Fruit fly (Drosophila melanogaster): Measurements from ENCODE around the gene CG6999.

The CG6999 gene

DNA sequence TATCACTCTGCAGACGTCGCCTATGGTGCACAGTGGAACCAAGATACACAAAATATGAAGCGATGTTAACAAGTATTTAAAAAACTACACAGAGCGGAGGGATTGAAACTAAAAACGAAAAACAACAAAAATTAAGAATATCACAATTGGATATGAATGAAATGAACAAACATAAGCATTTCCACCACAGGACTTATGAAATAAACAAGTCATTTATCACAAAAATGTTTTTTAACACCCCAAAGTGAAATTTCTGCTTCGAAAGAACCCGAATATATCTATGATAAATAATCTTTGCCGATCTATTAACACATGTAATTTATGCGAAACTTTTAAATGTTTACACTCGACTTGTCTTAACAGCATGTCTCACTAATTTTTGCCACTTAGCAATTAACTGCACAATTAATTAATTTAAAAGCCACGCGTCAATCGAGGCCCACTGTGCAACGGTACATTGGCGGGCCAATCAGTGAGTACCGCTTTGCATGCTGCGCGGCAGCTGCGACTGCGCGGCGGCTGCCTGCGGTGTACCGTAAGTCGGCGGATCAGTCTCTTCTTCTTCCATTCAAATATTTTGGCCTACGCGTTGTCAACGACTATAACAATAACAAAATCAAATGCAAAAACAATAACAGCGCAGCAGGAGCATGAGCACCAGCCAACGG lies 46.2 kb upstream of the CG6999 start (continued):
- TF ChIP-seq svp (GFP tag) (peak; percentile 68), CG32006 (GFP tag; optimal IDR thresholded peaks at IDR 0.05) (peak; percentile 82), CG10631 (GFP tag; optimal IDR thresholded peaks at IDR 0.05) (peak; percentile 37), CG6163 (GFP tag; IDR thresholded peaks at IDR 0.05) (no peak; the same call in 1 of the 3 replicates), OdsH (GFP tag; optimal IDR thresholded peaks at IDR 0.05) (peak; percentile 50), esn (GFP tag; optimal IDR thresholded peaks at IDR 0.05) (peak; percentile 56), CG4318 (GFP tag; optimal IDR thresholded peaks at IDR 0.05) (peak; percentile 67), cyc (GFP tag; optimal IDR thresholded peaks at IDR 0.05) (peak; percentile 33), CG8319 (GFP tag; optimal IDR thresholded peaks at IDR 0.05) (no peak)

DNA sequence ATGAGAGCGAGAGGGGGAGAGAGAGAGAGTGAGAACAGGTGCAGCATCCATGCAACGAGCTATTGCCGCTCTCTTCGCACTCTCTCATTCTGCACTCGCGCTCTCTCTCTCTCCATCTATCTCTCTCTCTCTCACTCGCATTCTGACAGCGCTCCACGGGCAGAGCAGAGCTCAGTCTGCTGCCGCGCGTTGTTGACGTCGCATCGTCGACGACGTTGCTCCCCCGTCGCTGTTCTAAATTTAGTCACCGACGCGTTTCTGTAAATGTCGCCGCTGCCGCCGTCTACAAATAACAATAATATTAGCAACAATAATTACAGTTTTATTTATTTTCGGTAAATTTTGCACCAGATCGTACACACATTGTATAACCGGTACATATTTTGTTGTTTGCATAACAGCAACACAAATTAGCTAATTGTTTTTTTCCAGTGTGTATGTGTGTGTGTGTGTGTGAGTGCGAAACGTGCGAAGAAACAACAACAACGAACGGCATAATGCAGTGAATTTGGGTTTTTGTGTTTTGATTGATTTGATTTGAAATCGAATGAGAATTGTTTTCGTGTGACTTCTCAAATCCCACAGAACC lies 45.6 kb upstream of the CG6999 start:
- peak; percentile 59 for TF ChIP-seq Met (GFP tag; optimal IDR thresholded peaks at IDR 0.05)
- no peak for TF ChIP-seq CG11902 (GFP tag; optimal IDR thresholded peaks at IDR 0.05)
- TF ChIP-seq CG3032 (tag; optimal IDR thresholded peaks at IDR 0.05), result no peak
- no peak for TF ChIP-seq Eip93F (GFP tag; optimal IDR thresholded peaks at IDR 0.05)
- TF ChIP-seq CG8319 (GFP tag; optimal IDR thresholded peaks at IDR 0.05), result no peak
- peak; percentile 42 for TF ChIP-seq Smox (GFP tag; optimal IDR thresholded peaks at IDR 0.05)
- TF ChIP-seq CG6808 (GFP tag; optimal IDR thresholded peaks at IDR 0.05), result no peak
- TF ChIP-seq dsx (GFP tag; optimal IDR thresholded peaks at IDR 0.05; ENCODE audit: poor library complexity, severe bottlenecking), result peak; percentile 20
- TF ChIP-seq CG7368 (GFP tag; optimal IDR thresholded peaks at IDR 0.05), result no peak
- TF ChIP-seq CG31627 (GFP tag; optimal IDR thresholded peaks at IDR 0.05), result peak; percentile 20
- no peak for TF ChIP-seq Hr38 (GFP tag; optimal IDR thresholded peaks at IDR 0.05)
- no peak; the same call in 1 of the 2 replicates for TF ChIP-seq Gug (GFP tag; IDR thresholded peaks at IDR 0.05)
- peak; percentile 16 for TF ChIP-seq achi (GFP tag; optimal IDR thresholded peaks at IDR 0.05)
- no peak for TF ChIP-seq CG4318 (GFP tag; optimal IDR thresholded peaks at IDR 0.05)
- TF ChIP-seq CG8632 (GFP tag; optimal IDR thresholded peaks at IDR 0.05), result no peak
- no peak for TF ChIP-seq fd85E (GFP tag; optimal IDR thresholded peaks at IDR 0.05)
- TF ChIP-seq CG10631 (GFP tag; optimal IDR thresholded peaks at IDR 0.05), result peak; percentile 35
- TF ChIP-seq esn (GFP tag; optimal IDR thresholded peaks at IDR 0.05), result peak; percentile 44
- peak; percentile 79 for TF ChIP-seq Eip78C (GFP tag)
- peak; percentile 15 for TF ChIP-seq CG6854 (GFP tag; optimal IDR thresholded peaks at IDR 0.05)
- no peak for TF ChIP-seq CG11294 (GFP tag; IDR thresholded peaks at IDR 0.05)
- no peak for TF ChIP-seq fd59A (GFP tag; optimal IDR thresholded peaks at IDR 0.05)
- no peak for TF ChIP-seq Blimp-1 (GFP tag; optimal IDR thresholded peaks at IDR 0.05)
- TF ChIP-seq spab (GFP tag; optimal IDR thresholded peaks at IDR 0.05), result no peak
- TF ChIP-seq pdm3 (GFP tag; optimal IDR thresholded peaks at IDR 0.05), result peak; percentile 33
- peak; percentile 22 for TF ChIP-seq Hr4 (GFP tag; optimal IDR thresholded peaks at IDR 0.05)
- TF ChIP-seq Hr39 (GFP tag; optimal IDR thresholded peaks at IDR 0.05), result peak; percentile 34
- TF ChIP-seq CG6792 (GFP tag; optimal IDR thresholded peaks at IDR 0.05), result no peak
- no peak for TF ChIP-seq lz (GFP tag; optimal IDR thresholded peaks at IDR 0.05)
- no peak for TF ChIP-seq acj6 (GFP tag; optimal IDR thresholded peaks at IDR 0.05)
- peak; percentile 16 for TF ChIP-seq CG9139 (GFP tag; optimal IDR thresholded peaks at IDR 0.05)
- no peak for TF ChIP-seq CG6276 (GFP tag; optimal IDR thresholded peaks at IDR 0.05)
- TF ChIP-seq vri (GFP tag; optimal IDR thresholded peaks at IDR 0.05), result peak; percentile 75
- no peak for TF ChIP-seq salr (GFP tag; optimal IDR thresholded peaks at IDR 0.05)
- peak; percentile 59 for TF ChIP-seq Eip75B (GFP tag; optimal IDR thresholded peaks at IDR 0.05)
- TF ChIP-seq CG16779 (tag; optimal IDR thresholded peaks at IDR 0.05), result peak; percentile 16
- no peak for TF ChIP-seq CG3919 (GFP tag; optimal IDR thresholded peaks at IDR 0.05)
- TF ChIP-seq ss (GFP tag; optimal IDR thresholded peaks at IDR 0.05), result peak; percentile 8 to 25
- peak; percentile 76 for TF ChIP-seq svp (GFP tag)
- TF ChIP-seq CG8119 (GFP tag; IDR thresholded peaks at IDR 0.05), result no peak; the same call in 2 of the 3 replicates
- TF ChIP-seq CG15336 (GFP tag; IDR thresholded peaks at IDR 0.05), result peak; percentile 7; the same call in 1 of the 2 replicates
- no peak for TF ChIP-seq CG1621 (tag; optimal IDR thresholded peaks at IDR 0.05)
- TF ChIP-seq CG34406 (GFP tag; optimal IDR thresholded peaks at IDR 0.05), result peak; percentile 27
- peak; percentile 14 for TF ChIP-seq Sox14 (GFP tag; optimal IDR thresholded peaks at IDR 0.05)

Data from whole organism, prepupa.